Worm (Caenorhabditis elegans) whole organism, L3 larva: Measurements from ENCODE around the gene B0310.2.

Experiments
- R02D3.7 ChIP-seq: fragments of 150-350 bp; optimal IDR thresholded peaks from 2 replicates; lab custom pipeline; 2014; ENCODE audit warnings: missing biosample characterization, missing genetic modification characterization
- aly-2 ChIP-seq: fragments of 150-350 bp; optimal IDR thresholded peaks from 2 replicates; lab custom pipeline; 2014; ENCODE audit warnings: missing biosample characterization, missing genetic modification characterization
- ama-1 ChIP-seq: fragments of 150-350 bp; optimal IDR thresholded peaks from 2 replicates; lab custom pipeline; 2018
- ceh-16 ChIP-seq: sonication (generic microtip); optimal IDR thresholded peaks from 2 replicates; lab custom pipeline; 2017; ENCODE audit warnings: missing biosample characterization, missing genetic modification characterization
- ceh-28 ChIP-seq: fragments of 150-350 bp; optimal IDR thresholded peaks from 2 replicates; lab custom pipeline; 2014; ENCODE audit warnings: missing biosample characterization, missing genetic modification reagents, missing genetic modification characterization
- ceh-82 ChIP-seq: fragments of 150-350 bp; optimal IDR thresholded peaks from 2 replicates; lab custom pipeline; 2014; ENCODE audit warnings: missing biosample characterization, missing genetic modification characterization
- ceh-9 ChIP-seq: sonication (generic microtip); optimal IDR thresholded peaks from 2 replicates; lab custom pipeline; 2018; ENCODE audit warnings: missing biosample characterization, missing genetic modification characterization
- daf-12 ChIP-seq: fragments of 150-350 bp; optimal IDR thresholded peaks from 2 replicates; lab custom pipeline; 2014; ENCODE audit warnings: missing biosample characterization, missing genetic modification reagents, missing genetic modification characterization
- elt-1 ChIP-seq: fragments of 150-350 bp; optimal IDR thresholded peaks from 2 replicates; lab custom pipeline; 2014; ENCODE audit warnings: missing biosample characterization, missing genetic modification characterization
- elt-2 ChIP-seq: sonication (generic microtip); optimal IDR thresholded peaks from 2 replicates; lab custom pipeline; 2016; ENCODE audit warnings: missing genetic modification reagents, mild to moderate bottlenecking, missing genetic modification characterization, missing compliant biosample characterization
- elt-3 ChIP-seq, 3 experiments: fragments of 150-350 bp in 1 of 3; sonication (generic microtip) in 2 of 3; optimal IDR thresholded peaks; 2 replicates in 2 of 3; 4 replicates in 1 of 3; lab custom pipeline; 2014 to 2017; ENCODE audit warnings: missing biosample characterization in 3 of 3, missing genetic modification characterization in 3 of 3
- fkh-2 ChIP-seq: fragments of 150-350 bp; optimal IDR thresholded peaks from 2 replicates; lab custom pipeline; 2014; ENCODE audit warnings: missing biosample characterization, missing genetic modification reagents, missing genetic modification characterization
- fos-1 ChIP-seq: fragments of 150-350 bp; optimal IDR thresholded peaks from 2 replicates; lab custom pipeline; 2014; ENCODE audit warnings: missing biosample characterization, missing genetic modification characterization
- hmg-11 ChIP-seq: sonication (generic microtip); optimal IDR thresholded peaks from 2 replicates; lab custom pipeline; 2016; ENCODE audit warnings: missing genetic modification characterization, missing compliant biosample characterization
- jun-1 ChIP-seq: fragments of 150-350 bp; optimal IDR thresholded peaks from 2 replicates; lab custom pipeline; 2014; ENCODE audit warnings: missing biosample characterization, missing genetic modification reagents, missing genetic modification characterization
- lin-15B ChIP-seq: fragments of 150-350 bp; optimal IDR thresholded peaks from 2 replicates; lab custom pipeline; 2014; ENCODE audit warnings: missing biosample characterization, missing genetic modification characterization
- lin-39 ChIP-seq: fragments of 150-350 bp; optimal IDR thresholded peaks from 2 replicates; lab custom pipeline; 2018; ENCODE audit warnings: missing biosample characterization, missing genetic modification reagents, missing genetic modification characterization
- lsy-12 ChIP-seq: sonication (generic microtip); optimal IDR thresholded peaks from 2 replicates; lab custom pipeline; 2016; ENCODE audit warnings: mild to moderate bottlenecking, missing genetic modification characterization, missing compliant biosample characterization
- mdl-1 ChIP-seq: fragments of 150-350 bp; optimal IDR thresholded peaks from 2 replicates; lab custom pipeline; 2014; ENCODE audit warnings: missing biosample characterization, missing genetic modification characterization
- nfya-1 ChIP-seq: sonication (generic microtip); optimal IDR thresholded peaks from 2 replicates; lab custom pipeline; 2017; ENCODE audit warnings: missing genetic modification characterization, mild to moderate bottlenecking, missing compliant biosample characterization, antibody characterized with exemption, moderate library complexity; ENCODE audit not compliant: insufficient read depth
- nhr-12 ChIP-seq: fragments of 150-350 bp; optimal IDR thresholded peaks from 2 replicates; lab custom pipeline; 2014; ENCODE audit warnings: missing biosample characterization, missing genetic modification characterization
- nhr-23 ChIP-seq: fragments of 150-350 bp; optimal IDR thresholded peaks from 2 replicates; lab custom pipeline; 2014; ENCODE audit warnings: missing biosample characterization, missing genetic modification reagents, missing genetic modification characterization
- nhr-237 ChIP-seq: fragments of 150-350 bp; optimal IDR thresholded peaks from 2 replicates; lab custom pipeline; 2014; ENCODE audit warnings: missing biosample characterization, missing genetic modification characterization
- nhr-25 ChIP-seq: sonication (generic microtip); optimal IDR thresholded peaks from 2 replicates; lab custom pipeline; 2017; ENCODE audit warnings: missing biosample characterization, missing genetic modification characterization
- nhr-43 ChIP-seq: sonication (generic microtip); optimal IDR thresholded peaks from 2 replicates; lab custom pipeline; 2016; ENCODE audit warnings: mild to moderate bottlenecking, missing genetic modification characterization, missing compliant biosample characterization; ENCODE audit not compliant: poor library complexity, severe bottlenecking
- nhr-76 ChIP-seq: fragments of 150-350 bp; sonication (generic microtip); optimal IDR thresholded peaks from 5 replicates; lab custom pipeline; 2014; ENCODE audit warnings: missing biosample characterization, missing genetic modification characterization
- pha-4 ChIP-seq: fragments of 150-350 bp; optimal IDR thresholded peaks from 2 replicates; lab custom pipeline; 2014; ENCODE audit warnings: missing biosample characterization, missing genetic modification reagents, missing genetic modification characterization
- pqm-1 ChIP-seq: fragments of 150-350 bp; optimal IDR thresholded peaks from 2 replicates; lab custom pipeline; 2017; ENCODE audit warnings: missing biosample characterization, missing genetic modification characterization, inconsistent platforms
- sea-2 ChIP-seq: fragments of 150-350 bp; sonication (generic microtip); optimal IDR thresholded peaks from 4 replicates; lab custom pipeline; 2014; ENCODE audit warnings: missing biosample characterization, missing genetic modification reagents, missing genetic modification characterization
- snpc-4 ChIP-seq: fragments of 150-350 bp; optimal IDR thresholded peaks from 2 replicates; lab custom pipeline; 2014; ENCODE audit warnings: missing biosample characterization, missing genetic modification characterization
- tbx-2 ChIP-seq: sonication (generic microtip); optimal IDR thresholded peaks from 2 replicates; lab custom pipeline; 2016; ENCODE audit warnings: mild to moderate bottlenecking, missing genetic modification characterization, missing compliant biosample characterization
- unc-39 ChIP-seq: sonication (generic microtip); optimal IDR thresholded peaks from 4 replicates; lab custom pipeline; 2017; ENCODE audit warnings: missing biosample characterization, missing genetic modification characterization
- unc-62 ChIP-seq: fragments of 150-350 bp; sonication (generic microtip); optimal IDR thresholded peaks from 4 replicates; lab custom pipeline; 2014; ENCODE audit warnings: missing biosample characterization, missing genetic modification reagents, missing genetic modification characterization
- ztf-11 ChIP-seq: fragments of 150-350 bp; optimal IDR thresholded peaks from 2 replicates; lab custom pipeline; 2014; ENCODE audit warnings: missing biosample characterization, missing genetic modification characterization
- ztf-4 ChIP-seq: fragments of 150-350 bp; optimal IDR thresholded peaks from 2 replicates; lab custom pipeline; 2014; ENCODE audit warnings: missing biosample characterization, missing genetic modification characterization

Gene B0310.2

DNA sequence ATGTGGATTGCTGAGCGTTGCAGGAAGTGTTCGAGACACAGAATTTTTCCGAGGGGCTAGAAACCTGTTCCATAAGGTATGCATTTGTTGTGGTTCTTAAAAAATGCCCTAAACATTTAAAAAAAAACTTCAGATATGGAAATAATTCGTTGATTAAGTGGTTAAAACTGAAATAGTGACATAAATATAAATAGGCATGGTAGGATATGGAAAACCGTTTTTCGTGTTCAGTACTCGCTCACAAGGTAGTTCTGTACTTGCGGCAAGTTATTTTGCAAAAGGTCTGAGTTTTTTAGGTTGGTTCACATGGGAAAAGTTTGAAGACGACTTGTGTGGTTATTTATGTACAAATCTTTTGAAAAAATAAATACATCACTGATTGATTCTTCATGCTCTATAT lies 14.1 kb upstream of the B0310.2 start, which contains the start of gene B0310.3:
Gene B0310.3 (minus strand): TSS at position 101 of the 400 bp plus-strand sequence.
- no peak for TF ChIP-seq ceh-28 (tag; lab: Kevin White, UChicago)
- TF ChIP-seq sea-2 (GFP tag; lab: Kevin White, UChicago): no peak
- no peak for TF ChIP-seq hmg-11 (tag; lab: Kevin White, UChicago)
- TF ChIP-seq nhr-12 (tag; lab: Kevin White, UChicago): no peak
- no peak for TF ChIP-seq ceh-16 (tag; lab: Kevin White, UChicago)
- no peak for TF ChIP-seq unc-62 (GFP tag; lab: Kevin White, UChicago)
- TF ChIP-seq pqm-1 (tag; lab: Kevin White, UChicago): no peak
- TF ChIP-seq lin-39 (tag; lab: Kevin White, UChicago): no peak

DNA sequence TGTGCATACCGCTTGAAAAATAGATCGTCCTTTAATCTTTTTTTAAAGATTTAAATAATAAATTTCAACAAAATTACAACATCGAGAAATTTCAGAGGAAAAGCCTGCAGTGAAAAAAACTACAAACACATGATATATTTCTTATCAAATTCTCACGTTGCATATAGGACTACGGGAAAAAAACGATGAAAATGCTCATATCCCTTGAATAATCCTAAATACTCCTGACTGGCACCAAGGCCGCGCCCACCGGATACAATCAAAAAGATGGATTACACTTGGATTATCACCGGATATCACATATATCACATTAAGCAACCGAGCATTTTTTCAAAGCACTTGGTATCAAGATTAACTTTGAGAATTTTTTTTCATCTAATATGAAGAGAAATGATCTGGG lies 7.3 kb upstream of the B0310.2 start:
- no peak for TF ChIP-seq lsy-12
- TF ChIP-seq daf-12 (tag; lab: Kevin White, UChicago): no peak
- TF ChIP-seq aly-2 (tag; lab: Kevin White, UChicago): no peak
- no peak for TF ChIP-seq fkh-2 (tag; lab: Kevin White, UChicago)
- TF ChIP-seq lin-15B: no peak
- no peak for TF ChIP-seq mdl-1 (tag; lab: Kevin White, UChicago)
- no peak for TF ChIP-seq R02D3.7 (tag; lab: Kevin White, UChicago)
- TF ChIP-seq ztf-11 (tag; lab: Kevin White, UChicago): no peak
- no peak for TF ChIP-seq elt-1 (tag; lab: Kevin White, UChicago)
- no peak for TF ChIP-seq elt-3 (tag; optimal IDR thresholded peaks at IDR 0.05; lab: Kevin White, UChicago)
- TF ChIP-seq, all 47 proteins: peak for 0

- TF ChIP-seq fkh-2 (tag; lab: Kevin White, UChicago): no peak
- no peak for TF ChIP-seq ama-1
- no peak for TF ChIP-seq nhr-237 (tag; lab: Kevin White, UChicago)
Observed at ce11 chrX:505014-505413, 1.7 kb downstream of the B0310.2 start.

DNA sequence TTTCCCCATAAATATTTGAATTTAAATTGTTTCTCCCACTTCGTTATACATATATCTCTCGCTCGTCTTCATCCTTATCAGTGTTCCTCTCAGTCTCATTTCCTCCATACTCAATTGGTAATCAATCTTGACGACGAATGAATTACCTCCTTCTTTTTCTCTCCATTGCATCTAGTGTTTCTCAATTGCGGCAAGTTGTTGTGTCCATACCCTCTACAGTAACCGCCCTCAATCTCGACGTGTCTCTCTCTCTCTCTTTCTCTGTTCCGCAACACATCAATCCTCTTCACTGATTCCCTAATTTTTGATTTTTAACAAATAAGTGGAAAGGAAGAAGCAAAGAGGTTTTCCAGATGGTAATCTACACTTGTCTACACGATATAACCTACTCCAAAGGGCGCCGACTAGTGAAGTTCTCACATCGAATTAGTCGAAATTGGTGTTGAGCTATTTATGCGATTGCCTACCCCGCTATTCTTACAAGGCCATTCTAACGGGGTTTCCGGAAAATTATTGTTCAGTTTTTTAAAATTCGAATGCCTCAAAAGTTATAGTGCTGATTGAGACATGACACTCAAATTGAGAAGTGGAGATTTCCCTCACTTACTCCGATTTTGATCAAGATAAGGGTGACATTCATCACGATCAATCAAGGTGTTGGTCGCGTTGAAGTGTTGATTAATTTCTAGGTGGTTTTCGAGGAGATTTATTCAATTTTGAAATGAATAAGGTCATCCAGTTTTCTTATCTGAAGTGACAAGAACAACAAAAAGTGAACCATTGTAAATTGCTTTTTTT lies 2.5 kb downstream of the B0310.2 start:
- peak in 1 of 3 experiments; percentile 5 for TF ChIP-seq elt-3 (tag; optimal IDR thresholded peaks at IDR 0.05; lab: Kevin White, UChicago)
- no peak for TF ChIP-seq nhr-25 (tag; lab: Kevin White, UChicago)
- TF ChIP-seq lsy-12: no peak
- TF ChIP-seq nhr-43 (tag; lab: Kevin White, UChicago): no peak
- TF ChIP-seq fos-1 (tag; lab: Kevin White, UChicago): no peak
- no peak for TF ChIP-seq daf-12 (tag; lab: Kevin White, UChicago)
- TF ChIP-seq nfya-1 (tag; lab: Kevin White, UChicago): no peak
- no peak for TF ChIP-seq ceh-9 (tag; lab: Kevin White, UChicago)
- TF ChIP-seq sea-2 (GFP tag; lab: Kevin White, UChicago): no peak
- no peak for TF ChIP-seq ceh-28 (tag; lab: Kevin White, UChicago)
- no peak for TF ChIP-seq ama-1
- TF ChIP-seq hmg-11 (tag; lab: Kevin White, UChicago): no peak
- TF ChIP-seq elt-1 (tag; lab: Kevin White, UChicago): peak; percentile 50
- no peak for TF ChIP-seq tbx-2
- TF ChIP-seq ceh-82 (tag; lab: Kevin White, UChicago): no peak
- TF ChIP-seq unc-39: no peak
- TF ChIP-seq nhr-23: peak; percentile 59
- peak; percentile 13 for TF ChIP-seq ceh-16 (tag; lab: Kevin White, UChicago)
- no peak for TF ChIP-seq snpc-4 (tag; lab: Kevin White, UChicago)
- no peak for TF ChIP-seq fkh-2 (tag; lab: Kevin White, UChicago)
- no peak for TF ChIP-seq ztf-4 (tag; lab: Kevin White, UChicago)
- TF ChIP-seq ztf-11 (tag; lab: Kevin White, UChicago): no peak
- no peak for TF ChIP-seq pqm-1 (tag; lab: Kevin White, UChicago)
- no peak for TF ChIP-seq elt-2 (tag; lab: Kevin White, UChicago)
- TF ChIP-seq, all 47 proteins: peak for 4

- TF ChIP-seq nhr-76 (no peak), nhr-43 (tag; lab: Kevin White, UChicago) (peak; percentile 24), pha-4 (tag; lab: Kevin White, UChicago) (no peak), unc-39 (no peak), ceh-28 (tag; lab: Kevin White, UChicago) (peak; percentile 80), jun-1 (no peak), nhr-23 (peak; percentile 19), nfya-1 (tag; lab: Kevin White, UChicago) (peak; percentile 28), hmg-11 (tag; lab: Kevin White, UChicago) (no peak), ceh-82 (tag; lab: Kevin White, UChicago) (no peak), nhr-25 (tag; lab: Kevin White, UChicago) (peak; percentile 9), R02D3.7 (tag; lab: Kevin White, UChicago) (no peak), lin-39 (tag; lab: Kevin White, UChicago) (peak; percentile 5), nhr-12 (tag; lab: Kevin White, UChicago) (no peak), elt-1 (tag; lab: Kevin White, UChicago) (no peak)
Observed at ce11 chrX:498640-499039, 8.1 kb downstream of the B0310.2 start.
